Worm (Caenorhabditis elegans): Measurements from ENCODE around the gene F10D7.5.

DNA sequence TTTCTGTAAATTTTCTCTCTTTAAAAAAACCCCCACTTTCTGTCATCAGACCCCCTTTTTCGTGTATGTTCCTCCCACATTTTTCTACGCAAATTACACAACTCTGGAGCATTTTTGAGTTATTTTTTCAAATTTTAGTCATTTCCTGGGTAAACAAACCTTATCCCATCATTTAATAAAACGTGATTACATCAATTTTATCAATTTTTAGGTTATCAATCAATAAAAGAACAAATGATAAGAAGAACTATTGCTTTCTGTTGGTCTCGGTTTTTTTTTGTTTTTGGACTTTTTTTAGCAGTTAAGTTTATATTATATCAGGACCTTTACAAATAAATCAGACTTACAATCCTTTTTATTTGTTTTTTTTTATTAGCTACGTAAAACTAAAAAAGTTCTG is 55.1 kb downstream of the F10D7.5 start, which contains the start of gene C53C11.2:
- TF ChIP-seq gmeb-2 (tag; optimal IDR thresholded peaks at IDR 0.05), result no peak
- TF ChIP-seq ceh-14 (tag; optimal IDR thresholded peaks at IDR 0.05), result no peak
- no peak for TF ChIP-seq pat-9 (tag; optimal IDR thresholded peaks at IDR 0.05)
